Worm (Caenorhabditis elegans) whole organism, young adult: ENCODE data around the gene egl-45.

Source experiments
- F49E8.2 ChIP-seq: sonication (generic microtip); optimal IDR thresholded peaks from 3 replicates; lab custom pipeline; 2017; ENCODE audit warnings: missing genetic modification characterization, mild to moderate bottlenecking, missing compliant biosample characterization, antibody characterized with exemption, moderate library complexity; ENCODE audit not compliant: insufficient read depth
- Y67H2A.10 ChIP-seq: fragments of 200-800 bp; sonication (Bioruptor generic); conservative IDR thresholded peaks from 2 replicates; pipeline ENCODE4 v1.3.6; 2022; ENCODE audit warnings: missing genetic modification reagents, missing genetic modification characterization, missing compliant biosample characterization
- Y79H2A.3 ChIP-seq: fragments of 200-800 bp; sonication (Bioruptor generic); conservative IDR thresholded peaks from 2 replicates; pipeline ENCODE4 v1.3.6; 2022; ENCODE audit warnings: missing genetic modification reagents, missing genetic modification characterization, missing compliant biosample characterization
- attf-5 ChIP-seq: fragments of 200-800 bp; sonication (Bioruptor generic); optimal IDR thresholded peaks from 2 replicates; lab custom pipeline; 2018; ENCODE audit warnings: mild to moderate bottlenecking, missing genetic modification characterization, missing compliant biosample characterization
- cebp-1 ChIP-seq, 2 experiments: fragments of 200-800 bp in 1 of 2; sonication (Bioruptor generic) in 1 of 2; sonication (generic microtip) in 1 of 2; IDR thresholded peaks in 1 of 2; optimal IDR thresholded peaks in 1 of 2; 2 replicates each; pipeline versions ENCODE4 v1.3.6 to Lab custom; 2017 to 2022; ENCODE audit warnings: missing compliant biosample characterization in 2 of 2, missing genetic modification characterization in 2 of 2, mild to moderate bottlenecking in 1 of 2, missing genetic modification reagents in 1 of 2, moderate library complexity in 1 of 2
- egl-18 ChIP-seq: fragments of 200-800 bp; sonication (Bioruptor generic); IDR thresholded peaks from 2 replicates; pipeline ENCODE4 v1.3.6; 2022; ENCODE audit warnings: missing genetic modification reagents, missing genetic modification characterization, missing compliant biosample characterization
- nhr-80 ChIP-seq: sonication (generic microtip); optimal IDR thresholded peaks from 2 replicates; lab custom pipeline; 2016; ENCODE audit warnings: missing genetic modification characterization, missing compliant biosample characterization
- rpc-1 ChIP-seq, 2 experiments: fragments of 150-350 bp in 1 of 2; sonication (generic microtip) in 1 of 2; optimal IDR thresholded peaks; 2 replicates each; lab custom pipeline; 2014 to 2018; ENCODE audit warnings: missing biosample characterization in 1 of 2, missing genetic modification characterization in 1 of 2, missing genetic modification reagents in 1 of 2, missing genotype in 1 of 2
- snpc-4 ChIP-seq, 5 experiments: fragments of 150-350 bp in 1 of 5; sonication (generic microtip) in 4 of 5; optimal IDR thresholded peaks; 2 replicates each; lab custom pipeline; 2014 to 2018; ENCODE audit warnings: missing genetic modification characterization in 5 of 5, missing biosample characterization in 3 of 5, antibody characterized with exemption in 2 of 5, mild to moderate bottlenecking in 2 of 5, missing compliant biosample characterization in 2 of 5, missing genotype in 2 of 5, moderate library complexity in 2 of 5, missing genetic modification reagents in 1 of 5
- unc-62 ChIP-seq: fragments of 150-350 bp; optimal IDR thresholded peaks from 2 replicates; lab custom pipeline; 2014; ENCODE audit warnings: missing biosample characterization, missing genetic modification reagents, missing genetic modification characterization
- ztf-18 ChIP-seq: sonication (generic microtip); optimal IDR thresholded peaks from 2 replicates; lab custom pipeline; 2016; ENCODE audit warnings: missing genotype, mild to moderate bottlenecking, missing genetic modification characterization, missing compliant biosample characterization

DNA sequence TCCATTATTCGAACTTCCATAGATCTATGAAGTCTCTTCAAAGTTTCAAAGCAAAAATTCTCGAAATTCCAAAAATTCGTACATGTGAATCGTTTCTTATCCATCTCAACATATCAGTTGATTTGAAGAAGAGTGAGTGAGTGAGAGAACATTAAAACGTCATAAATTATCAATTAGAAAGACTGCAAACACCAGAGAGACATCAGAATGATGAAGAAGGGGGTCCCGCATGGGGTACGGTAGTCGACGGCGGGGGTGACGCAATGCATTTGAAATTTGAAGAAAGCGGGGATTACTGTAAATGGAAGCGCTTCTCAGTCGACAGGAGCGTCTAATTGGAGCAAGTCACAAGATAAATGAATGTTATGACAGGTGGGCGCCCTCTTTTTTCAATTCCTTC is 37.9 kb downstream of the egl-45 start:
- TF ChIP-seq rpc-1 (optimal IDR thresholded peaks at IDR 0.05; lab: Kevin White, UChicago) (no peak), rpc-1 (tag; optimal IDR thresholded peaks at IDR 0.05; lab: Kevin White, UChicago) (no peak), F49E8.2 (tag; lab: Kevin White, UChicago) (no peak), Y79H2A.3 (no peak), ztf-18 (no peak), snpc-4 (GFP tag; optimal IDR thresholded peaks at IDR 0.05; lab: Kevin White, UChicago) (no peak), snpc-4 (tag; optimal IDR thresholded peaks at IDR 0.05; lab: Kevin White, UChicago) (no peak), unc-62 (no peak), attf-5 (GFP tag; lab: Kevin White, UChicago) (no peak), egl-18 (no peak), cebp-1 (GFP tag; IDR thresholded peaks at IDR 0.05; lab: Robert Waterston, UW) (no peak), cebp-1 (tag; optimal IDR thresholded peaks at IDR 0.05; lab: Kevin White, UChicago) (no peak), Y67H2A.10 (GFP tag; lab: Robert Waterston, UW) (no peak), nhr-80 (tag; lab: Kevin White, UChicago) (no peak)
